Worm (Caenorhabditis elegans): ENCODE measurements around the gene F55A11.1.

- no peak for TF ChIP-seq pes-1 (GFP tag; IDR thresholded peaks at IDR 0.05)
- peak; percentile 45 for TF ChIP-seq aly-1 (tag; optimal IDR thresholded peaks at IDR 0.05)
- TF ChIP-seq flt-1 (GFP tag; IDR thresholded peaks at IDR 0.05), result no peak
- TF ChIP-seq sea-1 (GFP tag; conservative IDR thresholded peaks at IDR 0.05), result no peak
- TF ChIP-seq tbx-11 (GFP tag; IDR thresholded peaks at IDR 0.05), result no peak
- no peak for TF ChIP-seq tbx-37 (GFP tag; conservative IDR thresholded peaks at IDR 0.05)
- no peak for TF ChIP-seq ets-7 (tag; optimal IDR thresholded peaks at IDR 0.05)
Measured at ce11 chrV:11770053-11770517, 5.9 kb upstream of the F55A11.1 start, which contains the start of gene F55A11.4.
